Fruit fly (Drosophila melanogaster): ENCODE data around the gene Pldn.

Gene Pldn

dm6 chr3L:11680298-11680697 lies 10.9 kb downstream of the Pldn start, which contains the start of gene CG32085 (continued):
- TF ChIP-seq tio (GFP tag; optimal IDR thresholded peaks at IDR 0.05), result no peak
- TF ChIP-seq CG14667 (GFP tag; IDR thresholded peaks at IDR 0.05), result peak; percentile 50; the same call in 1 of the 2 replicates
- TF ChIP-seq CG32772 (GFP tag; IDR thresholded peaks at IDR 0.05), result no peak
- TF ChIP-seq CG7556 (GFP tag; optimal IDR thresholded peaks at IDR 0.05), result peak; percentile 56
- no peak for TF ChIP-seq Abd-B (GFP tag; optimal IDR thresholded peaks at IDR 0.05)
- no peak for TF ChIP-seq hth (optimal IDR thresholded peaks at IDR 0.05)
- peak; percentile 27 for TF ChIP-seq tup (GFP tag; optimal IDR thresholded peaks at IDR 0.05)
- peak; percentile 72 for TF ChIP-seq ranshi (GFP tag; IDR thresholded peaks at IDR 0.05)
- TF ChIP-seq CHES-1-like (GFP tag; optimal IDR thresholded peaks at IDR 0.05), result peak; percentile 50
- TF ChIP-seq CG17385 (GFP tag; optimal IDR thresholded peaks at IDR 0.05), result peak; percentile 27
- TF ChIP-seq dati (GFP tag; IDR thresholded peaks at IDR 0.05), result no peak
- TF ChIP-seq croc (GFP tag; conservative IDR thresholded peaks at IDR 0.05), result peak; percentile 22; the same call in 1 of the 3 replicates
- TF ChIP-seq stwl (tag; optimal IDR thresholded peaks at IDR 0.05), result no peak
- TF ChIP-seq Spps (tag; optimal IDR thresholded peaks at IDR 0.05), result no peak
- TF ChIP-seq toy (GFP tag; IDR thresholded peaks at IDR 0.05), result peak; percentile 55; the same call in 1 of the 2 replicates
- TF ChIP-seq Aef1 (GFP tag; IDR thresholded peaks at IDR 0.05), result no peak
- TF ChIP-seq slp2 (GFP tag; optimal IDR thresholded peaks at IDR 0.05), result peak; percentile 1

dm6 chr3L:11678313-11678817 lies 12.8 kb downstream of the Pldn start:
- 0 out of 2 replicates have a peak, but pooled peaks have one; percentile 3 for TF ChIP-seq slbo (GFP tag; IDR thresholded peaks at IDR 0.05)
- no peak for TF ChIP-seq pan (optimal IDR thresholded peaks at IDR 0.05)
- no peak for TF ChIP-seq pan (GFP tag; optimal IDR thresholded peaks at IDR 0.05 in 1 of 2, IDR thresholded peaks at IDR 0.05 in 1 of 2)
- 0 out of 4 replicates have a peak, but pooled peaks have one; percentile 48 for TF ChIP-seq chinmo (GFP tag; IDR thresholded peaks at IDR 0.05; ENCODE audit: partially characterized antibody)
- peak; percentile 22 for TF ChIP-seq abd-A (tag; optimal IDR thresholded peaks at IDR 0.05)
- 0 out of 2 replicates have a peak, but pooled peaks have one; percentile 26 for TF ChIP-seq Dref (GFP tag; IDR thresholded peaks at IDR 0.05)
- TF ChIP-seq insv (GFP tag; optimal IDR thresholded peaks at IDR 0.05), result no peak
- TF ChIP-seq onecut (GFP tag; IDR thresholded peaks at IDR 0.05), result peak; percentile 98
- TF ChIP-seq sob (GFP tag; IDR thresholded peaks at IDR 0.05), result 0 out of 2 replicates have a peak, but pooled peaks have one; percentile 36
- peak; percentile 14; the same call in 1 of the 2 replicates for TF ChIP-seq Scr (GFP tag; IDR thresholded peaks at IDR 0.05; ENCODE audit: partially characterized antibody)
- TF ChIP-seq CG11723 (GFP tag; optimal IDR thresholded peaks at IDR 0.05), result no peak
- TF ChIP-seq Med (GFP tag), result peak; percentile 61
- TF ChIP-seq CG5180 (GFP tag; optimal IDR thresholded peaks at IDR 0.05), result peak; percentile 91
- peak; percentile 5; the same call in 1 of the 2 replicates for TF ChIP-seq Adf1 (GFP tag; IDR thresholded peaks at IDR 0.05)
- no peak for TF ChIP-seq CG12391 (tag; optimal IDR thresholded peaks at IDR 0.05)

dm6 chr3L:11656189-11656588 lies 35.0 kb downstream of the Pldn start:
- TF ChIP-seq sisA (GFP tag; IDR thresholded peaks at IDR 0.05) (0 out of 2 replicates have a peak, but pooled peaks have one; percentile 12), CG31441 (GFP tag; IDR thresholded peaks at IDR 0.05) (no peak), prd (optimal IDR thresholded peaks at IDR 0.05) (no peak), prd (GFP tag; IDR thresholded peaks at IDR 0.05) (peak; percentile 53), HLHmδ (GFP tag; optimal IDR thresholded peaks at IDR 0.05) (no peak), sens (GFP tag) (peak; percentile 51), Hr39 (optimal IDR thresholded peaks at IDR 0.05) (no peak), Drgx (GFP tag; IDR thresholded peaks at IDR 0.05) (peak; percentile 89), gce (GFP tag; IDR thresholded peaks at IDR 0.05) (0 out of 3 replicates have a peak, but pooled peaks have one; percentile 4), ci (GFP tag; IDR thresholded peaks at IDR 0.05) (0 out of 3 replicates have a peak, but pooled peaks have one; percentile 28), PHDP (tag; optimal IDR thresholded peaks at IDR 0.05) (no peak), ap (GFP tag; IDR thresholded peaks at IDR 0.05) (peak; percentile 18; the same call in 1 of the 2 replicates), CG32772 (GFP tag; IDR thresholded peaks at IDR 0.05) (no peak), CG7357 (GFP tag; IDR thresholded peaks at IDR 0.05) (no peak), bsh (GFP tag; optimal IDR thresholded peaks at IDR 0.05) (no peak), so (GFP tag; IDR thresholded peaks at IDR 0.05) (no peak), tgo (GFP tag; IDR thresholded peaks at IDR 0.05) (peak; percentile 33; the same call in 1 of the 3 replicates), lmd (GFP tag; IDR thresholded peaks at IDR 0.05) (peak; percentile 37; the same call in 1 of the 2 replicates), CG8478 (optimal IDR thresholded peaks at IDR 0.05) (no peak), CG12155 (GFP tag; optimal IDR thresholded peaks at IDR 0.05) (no peak)

Data from whole organism, embryonic.